Fruit fly (Drosophila melanogaster): ENCODE data around the gene CecA2.

CecA2 gene

dm6 chr3R:30200091-30200698 lies 11.8 kb upstream of the CecA2 start (continued):
- TF ChIP-seq CG15269 (tag; optimal IDR thresholded peaks at IDR 0.05) (peak; percentile 35), slp2 (GFP tag; optimal IDR thresholded peaks at IDR 0.05) (no peak), CG8290 (GFP tag; optimal IDR thresholded peaks at IDR 0.05) (no peak), CG8290 (tag; optimal IDR thresholded peaks at IDR 0.05) (peak in 1 of 2 experiments; percentile 75), CG14710 (tag; optimal IDR thresholded peaks at IDR 0.05) (no peak), Blimp-1 (GFP tag; optimal IDR thresholded peaks at IDR 0.05) (peak; percentile 2), hkb (optimal IDR thresholded peaks at IDR 0.05) (no peak), hkb (GFP tag; IDR thresholded peaks at IDR 0.05) (peak; percentile 29; the same call in 1 of the 2 replicates), Bteb2 (GFP tag; optimal IDR thresholded peaks at IDR 0.05) (peak; percentile 21), lilli (GFP tag; optimal IDR thresholded peaks at IDR 0.05) (peak; percentile 18), da (GFP tag; optimal IDR thresholded peaks at IDR 0.05) (peak; percentile 13), CG16779 (GFP tag; IDR thresholded peaks at IDR 0.05) (0 out of 2 replicates have a peak, but pooled peaks have one; percentile 61), dimm (GFP tag; IDR thresholded peaks at IDR 0.05) (0 out of 2 replicates have a peak, but pooled peaks have one; percentile 22), CG12219 (GFP tag; optimal IDR thresholded peaks at IDR 0.05) (peak; percentile 1), unpg (GFP tag; optimal IDR thresholded peaks at IDR 0.05) (no peak), sob (GFP tag; IDR thresholded peaks at IDR 0.05) (peak; percentile 52), al (GFP tag; IDR thresholded peaks at IDR 0.05) (peak; percentile 55; the same call in 1 of the 2 replicates), CG14014 (GFP tag; IDR thresholded peaks at IDR 0.05) (peak; percentile 10; the same call in 1 of the 2 replicates), cas (GFP tag; IDR thresholded peaks at IDR 0.05) (no peak), grau (tag; optimal IDR thresholded peaks at IDR 0.05) (peak; percentile 33), slbo (GFP tag; IDR thresholded peaks at IDR 0.05) (peak; percentile 73), gce (GFP tag; IDR thresholded peaks at IDR 0.05) (no peak), Myb (GFP tag; optimal IDR thresholded peaks at IDR 0.05) (peak; percentile 28), CG10543 (GFP tag; optimal IDR thresholded peaks at IDR 0.05) (peak; percentile 52), CG9876 (GFP tag; optimal IDR thresholded peaks at IDR 0.05) (no peak), Dref (GFP tag; IDR thresholded peaks at IDR 0.05) (no peak), Oli (tag; optimal IDR thresholded peaks at IDR 0.05) (peak; percentile 8), pan (optimal IDR thresholded peaks at IDR 0.05) (no peak), pan (GFP tag; optimal IDR thresholded peaks at IDR 0.05 in 1 of 2, IDR thresholded peaks at IDR 0.05 in 1 of 2) (no peak), Hr78 (GFP tag; optimal IDR thresholded peaks at IDR 0.05) (peak in 1 of 2 experiments; percentile 46), CG7963 (GFP tag; IDR thresholded peaks at IDR 0.05; ENCODE audit: partially characterized antibody) (no peak), Ptx1 (GFP tag; IDR thresholded peaks at IDR 0.05) (peak; percentile 44), H15 (GFP tag; IDR thresholded peaks at IDR 0.05) (no peak), zfh1 (GFP tag; IDR thresholded peaks at IDR 0.05) (peak; percentile 26; the same call in 1 of the 3 replicates), pnt (GFP tag; optimal IDR thresholded peaks at IDR 0.05) (peak; percentile 17), CG9932 (GFP tag; IDR thresholded peaks at IDR 0.05) (peak; percentile 56), Xbp1 (GFP tag; optimal IDR thresholded peaks at IDR 0.05) (peak; percentile 11), CG14050 (GFP tag; IDR thresholded peaks at IDR 0.05) (no peak), CG17186 (GFP tag; optimal IDR thresholded peaks at IDR 0.05) (no peak), p53 (GFP tag; optimal IDR thresholded peaks at IDR 0.05) (no peak), CG32767 (GFP tag; IDR thresholded peaks at IDR 0.05) (0 out of 2 replicates have a peak, but pooled peaks have one; percentile 27), bsh (GFP tag; optimal IDR thresholded peaks at IDR 0.05) (no peak), exex (tag; optimal IDR thresholded peaks at IDR 0.05) (peak; percentile 14), CG13624 (GFP tag; optimal IDR thresholded peaks at IDR 0.05) (peak; percentile 23), sug (tag; optimal IDR thresholded peaks at IDR 0.05) (peak; percentile 89), CG42726 (GFP tag; IDR thresholded peaks at IDR 0.05; ENCODE audit: partially characterized antibody) (no peak), CG2120 (GFP tag; optimal IDR thresholded peaks at IDR 0.05) (peak; percentile 55), ham (GFP tag; IDR thresholded peaks at IDR 0.05) (0 out of 2 replicates have a peak, but pooled peaks have one; percentile 5), CG3163 (GFP tag; optimal IDR thresholded peaks at IDR 0.05) (peak; percentile 18), Side (GFP tag; optimal IDR thresholded peaks at IDR 0.05) (peak; percentile 33), Dip3 (GFP tag; optimal IDR thresholded peaks at IDR 0.05) (peak; percentile 27)

Data from whole organism, embryonic.